Fruit fly (Drosophila melanogaster): ENCODE results near the gene MCU.
A peak's percentile ranks its signal among the peaks of the same experiment; 100 is the strongest.

MCU gene

DNA sequence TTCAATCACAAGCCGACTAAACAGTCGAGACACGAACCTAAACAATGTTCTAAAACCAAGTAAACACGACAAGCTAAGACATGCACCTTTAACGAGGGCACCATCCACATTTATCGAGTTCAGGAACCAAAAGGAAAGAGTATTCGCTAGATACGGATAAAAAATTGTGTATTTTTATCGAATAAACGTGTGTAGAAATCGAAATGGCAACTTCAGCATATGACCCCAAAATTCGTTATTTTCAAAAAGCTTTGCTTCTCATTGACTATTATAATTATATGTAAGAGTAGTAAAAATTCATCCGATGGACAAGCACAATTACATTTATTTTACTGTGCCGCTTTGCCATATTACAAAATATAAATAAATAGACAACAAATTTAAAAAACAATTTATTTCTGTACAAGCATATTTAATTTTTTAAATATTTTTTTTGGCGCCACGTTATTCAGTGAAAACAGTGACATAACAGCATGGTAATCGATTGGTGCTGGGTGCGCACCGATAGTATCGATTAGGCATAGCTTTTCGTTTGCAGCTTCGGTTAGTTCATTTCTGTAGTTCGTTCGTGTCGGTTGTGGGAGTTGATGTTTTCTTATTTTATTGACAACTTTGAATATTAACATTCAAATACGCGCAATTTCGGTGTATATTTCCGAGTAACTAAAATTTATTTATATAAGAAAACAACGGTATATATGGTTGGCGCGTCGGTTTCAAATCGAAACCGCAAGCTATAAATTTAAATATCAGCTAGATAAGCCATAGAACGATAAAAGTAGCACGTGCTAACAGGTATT lies at the start of gene MCU:
Gene MCU (plus strand): TSS at position 561 of the 800 bp plus-strand sequence.
- TF ChIP-seq CG14711 (tag; optimal IDR thresholded peaks at IDR 0.05) (peak; percentile 13), CG1620 (GFP tag; optimal IDR thresholded peaks at IDR 0.05) (peak; percentile 13), pad (GFP tag; optimal IDR thresholded peaks at IDR 0.05) (no peak), bab1 (GFP tag; optimal IDR thresholded peaks at IDR 0.05) (peak; percentile 22), CG12768 (GFP tag; optimal IDR thresholded peaks at IDR 0.05) (no peak), tj (GFP tag; optimal IDR thresholded peaks at IDR 0.05) (peak; percentile 30), kay (GFP tag; ENCODE audit: borderline replicate concordance) (peak; percentile 88), Crg-1 (GFP tag; optimal IDR thresholded peaks at IDR 0.05) (no peak), cic (GFP tag; optimal IDR thresholded peaks at IDR 0.05) (no peak), ovo (GFP tag; optimal IDR thresholded peaks at IDR 0.05) (no peak), CG7045 (GFP tag; optimal IDR thresholded peaks at IDR 0.05) (no peak), cnc (optimal IDR thresholded peaks at IDR 0.05) (no peak), CG11617 (GFP tag; optimal IDR thresholded peaks at IDR 0.05) (no peak), Hr96 (GFP tag; optimal IDR thresholded peaks at IDR 0.05) (no peak), CG33017 (tag; optimal IDR thresholded peaks at IDR 0.05) (no peak), CG7101 (tag; optimal IDR thresholded peaks at IDR 0.05) (no peak), CG5204 (GFP tag; optimal IDR thresholded peaks at IDR 0.05) (peak; percentile 35), toe (GFP tag; optimal IDR thresholded peaks at IDR 0.05) (no peak), Clk (GFP tag; optimal IDR thresholded peaks at IDR 0.05) (no peak), Mnt (GFP tag; optimal IDR thresholded peaks at IDR 0.05) (peak; percentile 65)

dm6 chr3L:6508083-6508482 lies 42.5 kb upstream of the MCU start:
- TF ChIP-seq CG33017 (tag; optimal IDR thresholded peaks at IDR 0.05): no peak
- no peak for TF ChIP-seq cnc (optimal IDR thresholded peaks at IDR 0.05)
- no peak for TF ChIP-seq bab1 (GFP tag; optimal IDR thresholded peaks at IDR 0.05)
- no peak for TF ChIP-seq CG12768 (GFP tag; optimal IDR thresholded peaks at IDR 0.05)
- no peak for TF ChIP-seq toe (GFP tag; optimal IDR thresholded peaks at IDR 0.05)
- TF ChIP-seq ovo (GFP tag; optimal IDR thresholded peaks at IDR 0.05): no peak
- TF ChIP-seq Hr96 (GFP tag; optimal IDR thresholded peaks at IDR 0.05): no peak
- TF ChIP-seq tj (GFP tag; optimal IDR thresholded peaks at IDR 0.05): no peak
- no peak for TF ChIP-seq Clk (GFP tag; optimal IDR thresholded peaks at IDR 0.05)
- no peak for TF ChIP-seq CG7101 (tag; optimal IDR thresholded peaks at IDR 0.05)
- TF ChIP-seq Mnt (GFP tag; optimal IDR thresholded peaks at IDR 0.05): no peak
- TF ChIP-seq CG14711 (tag; optimal IDR thresholded peaks at IDR 0.05): no peak

dm6 chr3L:6512284-6512683 lies 38.3 kb upstream of the MCU start:
- TF ChIP-seq CG7045 (GFP tag; optimal IDR thresholded peaks at IDR 0.05) (no peak), cic (GFP tag; optimal IDR thresholded peaks at IDR 0.05) (no peak), tj (GFP tag; optimal IDR thresholded peaks at IDR 0.05) (peak; percentile 56), toe (GFP tag; optimal IDR thresholded peaks at IDR 0.05) (no peak), CG14711 (tag; optimal IDR thresholded peaks at IDR 0.05) (no peak), Clk (GFP tag; optimal IDR thresholded peaks at IDR 0.05) (no peak), kay (GFP tag; ENCODE audit: borderline replicate concordance) (peak; percentile 1)

dm6 chr3L:6516901-6517300 lies 33.6 kb upstream of the MCU start:
- TF ChIP-seq bab1 (GFP tag; optimal IDR thresholded peaks at IDR 0.05) (no peak), Hr96 (GFP tag; optimal IDR thresholded peaks at IDR 0.05) (no peak), kay (GFP tag; ENCODE audit: borderline replicate concordance) (peak; percentile 23), CG12768 (GFP tag; optimal IDR thresholded peaks at IDR 0.05) (no peak)

DNA sequence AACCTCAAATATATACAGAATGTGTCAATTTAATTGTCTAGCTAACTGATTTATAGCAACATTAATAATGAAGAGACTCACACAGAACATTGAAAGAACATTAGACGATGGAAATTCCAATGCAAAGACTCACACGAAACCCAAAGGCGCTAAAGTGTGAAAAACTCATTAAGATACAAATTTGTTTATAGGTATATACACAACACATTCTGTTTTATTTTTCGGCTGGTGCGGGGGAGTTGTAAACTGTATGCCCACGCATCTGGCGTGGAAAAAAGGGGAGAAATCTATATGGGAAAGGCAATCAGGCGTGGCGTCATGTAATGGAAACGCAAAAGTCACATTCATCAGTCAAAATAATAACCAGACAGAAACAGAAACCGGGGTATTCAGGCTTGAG lies 30.9 kb upstream of the MCU start:
- TF ChIP-seq CG12768 (GFP tag; optimal IDR thresholded peaks at IDR 0.05): no peak
- no peak for TF ChIP-seq CG7045 (GFP tag; optimal IDR thresholded peaks at IDR 0.05)
- no peak for TF ChIP-seq CG7101 (tag; optimal IDR thresholded peaks at IDR 0.05)

- TF ChIP-seq CG33017 (tag; optimal IDR thresholded peaks at IDR 0.05) (peak; percentile 89), Hr96 (GFP tag; optimal IDR thresholded peaks at IDR 0.05) (no peak), Clk (GFP tag; optimal IDR thresholded peaks at IDR 0.05) (peak; percentile 58), CG1620 (GFP tag; optimal IDR thresholded peaks at IDR 0.05) (peak; percentile 44), CG5204 (GFP tag; optimal IDR thresholded peaks at IDR 0.05) (no peak), kay (GFP tag; ENCODE audit: borderline replicate concordance) (peak; percentile 81), tj (GFP tag; optimal IDR thresholded peaks at IDR 0.05) (peak; percentile 34), CG12768 (GFP tag; optimal IDR thresholded peaks at IDR 0.05) (peak; percentile 93), CG7101 (tag; optimal IDR thresholded peaks at IDR 0.05) (peak; percentile 88), toe (GFP tag; optimal IDR thresholded peaks at IDR 0.05) (peak; percentile 44), bab1 (GFP tag; optimal IDR thresholded peaks at IDR 0.05) (no peak), pad (GFP tag; optimal IDR thresholded peaks at IDR 0.05) (peak; percentile 59), cnc (optimal IDR thresholded peaks at IDR 0.05) (no peak), Crg-1 (GFP tag; optimal IDR thresholded peaks at IDR 0.05) (peak; percentile 93), CG14711 (tag; optimal IDR thresholded peaks at IDR 0.05) (peak; percentile 69), CG7045 (GFP tag; optimal IDR thresholded peaks at IDR 0.05) (peak; percentile 84), cic (GFP tag; optimal IDR thresholded peaks at IDR 0.05) (peak; percentile 98), Mnt (GFP tag; optimal IDR thresholded peaks at IDR 0.05) (peak; percentile 61), CG11617 (GFP tag; optimal IDR thresholded peaks at IDR 0.05) (peak; percentile 89), ovo (GFP tag; optimal IDR thresholded peaks at IDR 0.05) (peak; percentile 89)
Observed at dm6 chr3L:6522785-6523184, 27.8 kb upstream of the MCU start.
